Worm (Caenorhabditis elegans): ENCODE results near the gene D1069.3.
"Not testable (repeated sequence)": the region's sequence is repeated elsewhere in the genome, so short reads cannot be mapped to it uniquely, and the experiment has no call there.

- TF ChIP-seq fos-1 (tag; optimal IDR thresholded peaks at IDR 0.05); hif-1 (tag; optimal IDR thresholded peaks at IDR 0.05); pha-4 (GFP tag; IDR thresholded peaks at IDR 0.05); pha-4 (tag; optimal IDR thresholded peaks at IDR 0.05); hlh-30 (tag; optimal IDR thresholded peaks at IDR 0.05; ENCODE audit: insufficient read depth); F37D6.2 (tag; optimal IDR thresholded peaks at IDR 0.05); nhr-11 (tag; optimal IDR thresholded peaks at IDR 0.05); snpc-4 (tag; optimal IDR thresholded peaks at IDR 0.05); ama-1 (optimal IDR thresholded peaks at IDR 0.05); ceh-28 (tag; optimal IDR thresholded peaks at IDR 0.05); ces-1 (GFP tag; optimal IDR thresholded peaks at IDR 0.05); Y48G9A.11 (GFP tag; IDR thresholded peaks at IDR 0.05); pqm-1 (tag; optimal IDR thresholded peaks at IDR 0.05); aly-2 (tag; optimal IDR thresholded peaks at IDR 0.05): not testable (repeated sequence)
Observed at ce11 chrII:312110-312509, 35.6 kb downstream of the D1069.3 start, which contains the start of gene mps-2.

Data from whole organism, L4 larva.